Worm (Caenorhabditis elegans) whole organism, midembryonic: ENCODE data around the gene srg-54.
"Not testable (repeated sequence)": the region's sequence is repeated elsewhere in the genome, so short reads cannot be mapped to it uniquely, and the experiment has no call there.

Source experiments
- T22C8.4 ChIP-seq: fragments of 200-800 bp; sonication (Bioruptor generic); IDR thresholded peaks from 2 replicates; pipeline ENCODE4 v1.3.6; 2022; ENCODE audit warnings: missing genetic modification characterization, missing compliant biosample characterization
- cog-1 ChIP-seq: sonication (generic microtip); optimal IDR thresholded peaks from 2 replicates; lab custom pipeline; 2016; ENCODE audit warnings: missing genetic modification characterization, missing compliant biosample characterization
- flt-1 ChIP-seq: fragments of 200-800 bp; sonication (Bioruptor generic); IDR thresholded peaks from 2 replicates; pipeline ENCODE4 v1.3.6; 2022; ENCODE audit warnings: missing genetic modification characterization, missing compliant biosample characterization
- klf-2 ChIP-seq: fragments of 200-800 bp; sonication (Bioruptor generic); conservative IDR thresholded peaks from 2 replicates; pipeline ENCODE4 v1.3.6; 2022; ENCODE audit warnings: missing genetic modification reagents, missing genetic modification characterization, missing compliant biosample characterization
- med-1 ChIP-seq: sonication (generic microtip); optimal IDR thresholded peaks from 2 replicates; lab custom pipeline; 2017; ENCODE audit warnings: missing genetic modification characterization, mild to moderate bottlenecking, missing compliant biosample characterization, antibody characterized with exemption, missing genetic modification reagents; ENCODE audit not compliant: insufficient read depth
- ref-1 ChIP-seq: fragments of 200-800 bp; sonication (Bioruptor generic); conservative IDR thresholded peaks from 2 replicates; pipeline ENCODE4 v1.3.6; 2022; ENCODE audit warnings: missing genetic modification reagents, missing genetic modification characterization, missing compliant biosample characterization
- tab-1 ChIP-seq: fragments of 200-800 bp; sonication (Bioruptor generic); IDR thresholded peaks from 2 replicates; pipeline ENCODE4 v1.3.6; 2022; ENCODE audit warnings: missing genetic modification characterization, missing compliant biosample characterization
- ztf-23 ChIP-seq: fragments of 200-800 bp; sonication (Bioruptor generic); IDR thresholded peaks from 2 replicates; pipeline ENCODE4 v1.3.6; 2022; ENCODE audit warnings: missing genetic modification reagents, missing genetic modification characterization, missing compliant biosample characterization
- ztf-29 ChIP-seq: fragments of 200-800 bp; sonication (Bioruptor generic); IDR thresholded peaks from 2 replicates; pipeline ENCODE4 v1.3.6; 2022; ENCODE audit warnings: missing genetic modification reagents, missing genetic modification characterization, missing compliant biosample characterization

srg-54 gene

DNA sequence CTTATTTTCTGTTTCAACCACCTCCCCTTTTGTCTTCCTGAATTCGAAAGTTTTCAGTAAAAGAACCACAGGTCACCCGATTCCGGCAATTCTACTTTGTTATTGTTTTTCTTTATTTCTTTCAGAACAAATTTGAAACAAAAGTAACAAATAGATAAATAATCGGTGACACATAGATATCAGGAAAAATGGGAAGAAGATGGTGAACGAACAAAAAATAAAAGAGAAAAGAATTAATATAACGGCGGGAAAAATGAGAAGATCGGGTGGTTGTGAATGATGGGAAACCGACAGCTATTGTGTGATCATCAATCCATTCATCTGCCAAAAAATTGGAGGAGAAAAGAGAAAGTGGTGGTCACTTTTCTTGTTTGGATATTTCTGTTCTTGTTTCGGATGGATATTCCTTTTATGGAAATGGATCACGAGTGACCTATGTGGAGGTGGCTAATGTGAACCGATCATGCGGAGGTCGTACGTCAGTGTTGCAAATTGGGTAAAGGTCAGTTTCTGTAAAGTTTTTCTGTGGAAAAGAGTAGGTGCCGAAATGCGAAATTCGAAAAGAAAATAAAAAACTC, 46.7 kb downstream of the srg-54 start:
- TF ChIP-seq cog-1 (tag; lab: Kevin White, UChicago), result no peak
- TF ChIP-seq T22C8.4 (GFP tag; lab: Robert Waterston, UW), result no peak
- TF ChIP-seq med-1 (GFP tag; lab: Kevin White, UChicago), result no peak
- no peak for TF ChIP-seq flt-1 (GFP tag; lab: Robert Waterston, UW)
- no peak for TF ChIP-seq tab-1 (GFP tag; lab: Robert Waterston, UW)

ce11 chrV:14876724-14877123, 47.3 kb downstream of the srg-54 start, which contains the start of gene ZC412.10:
Gene ZC412.10 (minus strand): TSS chrV:14876824.
- not testable (repeated sequence) for TF ChIP-seq klf-2, tab-1, ztf-23 (GFP tag; lab: Robert Waterston, UW)

DNA sequence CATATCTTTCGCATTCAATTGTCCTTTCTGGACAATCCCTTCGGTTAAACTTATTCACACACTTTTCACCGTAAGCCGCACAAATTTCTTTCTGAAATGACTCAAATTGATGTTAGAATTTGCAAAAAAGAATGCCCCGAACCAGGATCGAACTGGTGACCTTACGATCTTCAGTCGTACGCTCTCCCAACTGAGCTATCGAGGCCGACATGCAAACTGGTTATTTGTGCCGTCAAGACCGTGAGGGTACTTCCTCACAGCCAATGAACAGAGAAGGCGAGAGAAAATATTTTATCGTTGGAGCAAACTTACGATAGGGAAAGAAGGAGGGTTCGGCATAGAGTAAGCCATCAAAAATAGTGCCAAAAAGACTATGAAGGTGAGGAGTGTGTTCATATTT, 47.7 kb downstream of the srg-54 start:
- TF ChIP-seq klf-2 (GFP tag; lab: Robert Waterston, UW) (no peak), T22C8.4 (GFP tag; lab: Robert Waterston, UW) (peak; percentile 44; the same call in 1 of the 2 replicates), ztf-23 (GFP tag; lab: Robert Waterston, UW) (peak; percentile 77), cog-1 (tag; lab: Kevin White, UChicago) (no peak), flt-1 (GFP tag; lab: Robert Waterston, UW) (peak; percentile 86), med-1 (GFP tag; lab: Kevin White, UChicago) (peak; percentile 2), tab-1 (GFP tag; lab: Robert Waterston, UW) (peak; percentile 82), ref-1 (GFP tag; lab: Robert Waterston, UW) (peak; percentile 34; the same call in 1 of the 2 replicates), ztf-29 (peak; percentile 48; the same call in 1 of the 2 replicates)

- no peak for TF ChIP-seq klf-2 (GFP tag; lab: Robert Waterston, UW)
- no peak for TF ChIP-seq ref-1 (GFP tag; lab: Robert Waterston, UW)
- no peak for TF ChIP-seq med-1 (GFP tag; lab: Kevin White, UChicago)
- no peak for TF ChIP-seq ztf-23 (GFP tag; lab: Robert Waterston, UW)
- no peak for TF ChIP-seq tab-1 (GFP tag; lab: Robert Waterston, UW)
- no peak for TF ChIP-seq cog-1 (tag; lab: Kevin White, UChicago)
- no peak for TF ChIP-seq ztf-29
- TF ChIP-seq T22C8.4 (GFP tag; lab: Robert Waterston, UW), result no peak
- TF ChIP-seq flt-1 (GFP tag; lab: Robert Waterston, UW), result no peak
Observed at ce11 chrV:14875371-14875770, 48.6 kb downstream of the srg-54 start, which contains the start of gene ZC412.5. Gene ZC412.5 (minus strand): TSS chrV:14875471.
